Worm (Caenorhabditis elegans) whole organism, L4 larva: ENCODE data around the gene nhr-206.

Experiments
- F37D6.2 ChIP-seq: sonication (generic microtip); optimal IDR thresholded peaks from 2 replicates; lab custom pipeline; 2016; ENCODE audit warnings: mild to moderate bottlenecking, missing genetic modification characterization, missing compliant biosample characterization
- ZK546.5 ChIP-seq, 2 experiments: sonication (generic microtip); optimal IDR thresholded peaks; 2 replicates each; lab custom pipeline; 2017; ENCODE audit warnings: missing biosample characterization in 2 of 2, missing genetic modification characterization in 2 of 2
- ama-1 ChIP-seq: fragments of 150-350 bp; optimal IDR thresholded peaks from 2 replicates; lab custom pipeline; 2014; ENCODE audit warnings: inconsistent platforms, mixed read lengths
- fos-1 ChIP-seq: fragments of 150-350 bp; optimal IDR thresholded peaks from 2 replicates; lab custom pipeline; 2014; ENCODE audit warnings: missing biosample characterization, missing genetic modification characterization
- hif-1 ChIP-seq, 2 experiments: sonication (generic microtip); optimal IDR thresholded peaks; 2 replicates each; lab custom pipeline; 2016 to 2017; ENCODE audit warnings: missing compliant biosample characterization in 2 of 2, missing genetic modification characterization in 2 of 2, missing genetic modification reagents in 2 of 2, missing genotype in 2 of 2, mild to moderate bottlenecking in 1 of 2
- hmg-1.1 ChIP-seq: fragments of 200-800 bp; sonication (Bioruptor generic); IDR thresholded peaks from 2 replicates; pipeline ENCODE4 v1.3.6; 2022; ENCODE audit warnings: missing genetic modification reagents, missing genetic modification characterization, missing compliant biosample characterization
- lin-1 ChIP-seq: fragments of 200-800 bp; sonication (Bioruptor generic); IDR thresholded peaks from 2 replicates; pipeline ENCODE4 v1.3.6; 2022; ENCODE audit warnings: missing genetic modification reagents, missing genetic modification characterization, missing compliant biosample characterization
- mdl-1 ChIP-seq, 2 experiments: fragments of 150-350 bp in 1 of 2; sonication (generic microtip) in 1 of 2; optimal IDR thresholded peaks; 2 replicates each; lab custom pipeline; 2014 to 2017; ENCODE audit warnings: missing biosample characterization in 2 of 2, missing genetic modification characterization in 2 of 2
- mep-1 ChIP-seq: fragments of 150-350 bp; sonication (generic microtip); optimal IDR thresholded peaks from 3 replicates; lab custom pipeline; 2014; ENCODE audit warnings: missing biosample characterization, missing genetic modification characterization
- nhr-102 ChIP-seq: sonication (generic microtip); optimal IDR thresholded peaks from 2 replicates; lab custom pipeline; 2016; ENCODE audit warnings: mild to moderate bottlenecking, missing genetic modification characterization, moderate library complexity, missing compliant biosample characterization
- nhr-11 ChIP-seq: fragments of 150-350 bp; optimal IDR thresholded peaks from 2 replicates; lab custom pipeline; 2014; ENCODE audit warnings: missing biosample characterization, missing genetic modification characterization
- nhr-42 ChIP-seq: fragments of 200-800 bp; sonication (Bioruptor generic); IDR thresholded peaks from 2 replicates; pipeline ENCODE4 v1.3.6; 2022; ENCODE audit warnings: missing genetic modification characterization, missing compliant biosample characterization
- spr-1 ChIP-seq: sonication (generic microtip); optimal IDR thresholded peaks from 2 replicates; lab custom pipeline; 2016; ENCODE audit warnings: mild to moderate bottlenecking, missing genetic modification characterization, missing compliant biosample characterization
- unc-39 ChIP-seq: sonication (generic microtip); optimal IDR thresholded peaks from 2 replicates; lab custom pipeline; 2017; ENCODE audit warnings: missing biosample characterization, missing genetic modification characterization

- TF ChIP-seq fos-1, result no peak
- TF ChIP-seq mdl-1 (tag; optimal IDR thresholded peaks at IDR 0.05; lab: Kevin White, UChicago), result no peak
- TF ChIP-seq hif-1 (tag; optimal IDR thresholded peaks at IDR 0.05; lab: Kevin White, UChicago), result no peak
- TF ChIP-seq mep-1 (tag; lab: Kevin White, UChicago), result no peak
- TF ChIP-seq ama-1 (lab: Kevin White, UChicago), result no peak
- TF ChIP-seq hmg-1.1, result no peak
- TF ChIP-seq lin-1, result no peak
- TF ChIP-seq spr-1 (tag; lab: Kevin White, UChicago), result no peak
- TF ChIP-seq ZK546.5 (tag; optimal IDR thresholded peaks at IDR 0.05; lab: Kevin White, UChicago), result no peak
- no peak for TF ChIP-seq nhr-42 (GFP tag; lab: Robert Waterston, UW)
- TF ChIP-seq unc-39 (tag; lab: Kevin White, UChicago), result no peak
- TF ChIP-seq nhr-102 (tag; lab: Kevin White, UChicago), result no peak
- TF ChIP-seq nhr-11 (tag; lab: Kevin White, UChicago), result no peak
- no peak for TF ChIP-seq F37D6.2 (tag; lab: Kevin White, UChicago)
Observed at ce11 chrV:12114693-12115092, 22.9 kb downstream of the nhr-206 start, which contains the start of gene spin-1.
